Fruit fly (Drosophila melanogaster): Measurements from ENCODE around the gene CG32655.

The CG32655 gene

DNA sequence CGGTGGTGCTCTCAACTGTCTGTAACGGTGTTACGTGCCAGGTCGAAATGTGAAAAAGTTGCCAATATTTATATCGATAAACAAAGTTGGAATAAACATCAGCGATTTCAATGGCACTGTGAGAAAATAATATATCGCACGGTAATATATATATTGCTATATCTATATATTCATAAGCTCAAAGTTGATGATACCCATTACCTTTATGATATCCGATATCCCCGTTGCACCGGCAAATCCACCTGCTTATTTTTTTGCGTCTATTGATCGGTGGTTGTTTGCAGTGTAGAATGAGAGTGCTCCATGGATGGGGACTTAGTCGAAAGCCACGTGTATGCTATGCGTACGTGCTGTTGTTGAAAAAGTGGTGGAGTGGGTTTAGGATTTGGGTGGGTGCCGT lies 5.4 kb upstream of the CG32655 start (continued):
- TF ChIP-seq CoRest (tag; optimal IDR thresholded peaks at IDR 0.05) (peak; percentile 29), chif (GFP tag; optimal IDR thresholded peaks at IDR 0.05) (no peak), Aef1 (GFP tag; IDR thresholded peaks at IDR 0.05) (no peak), CG32532 (GFP tag; IDR thresholded peaks at IDR 0.05) (peak; percentile 44; the same call in 1 of the 2 replicates), shn (GFP tag; optimal IDR thresholded peaks at IDR 0.05) (no peak), vfl (GFP tag; optimal IDR thresholded peaks at IDR 0.05) (no peak), CG10979 (tag; optimal IDR thresholded peaks at IDR 0.05) (peak; percentile 55), gce (GFP tag; IDR thresholded peaks at IDR 0.05) (no peak), ATbp (GFP tag; optimal IDR thresholded peaks at IDR 0.05) (peak; percentile 46), gcm2 (GFP tag; optimal IDR thresholded peaks at IDR 0.05) (no peak), CG8359 (GFP tag; optimal IDR thresholded peaks at IDR 0.05; ENCODE audit: borderline replicate concordance) (no peak), dan (GFP tag; IDR thresholded peaks at IDR 0.05) (no peak), hth (optimal IDR thresholded peaks at IDR 0.05) (no peak), wdn (GFP tag; IDR thresholded peaks at IDR 0.05) (0 out of 2 replicates have a peak, but pooled peaks have one; percentile 25), CHES-1-like (GFP tag; optimal IDR thresholded peaks at IDR 0.05) (no peak), CG11504 (tag; optimal IDR thresholded peaks at IDR 0.05) (peak; percentile 64), Fer3 (tag; optimal IDR thresholded peaks at IDR 0.05) (peak; percentile 41), Blimp-1 (GFP tag; optimal IDR thresholded peaks at IDR 0.05) (peak; percentile 51), Lim3 (GFP tag; IDR thresholded peaks at IDR 0.05) (no peak), fd3F (GFP tag; optimal IDR thresholded peaks at IDR 0.05) (no peak), kni (GFP tag; optimal IDR thresholded peaks at IDR 0.05) (no peak), Optix (GFP tag; IDR thresholded peaks at IDR 0.05) (no peak), dysf (GFP tag; IDR thresholded peaks at IDR 0.05) (peak; percentile 58; the same call in 2 of the 3 replicates), chn (GFP tag; optimal IDR thresholded peaks at IDR 0.05) (peak; percentile 0), Dbx (GFP tag; IDR thresholded peaks at IDR 0.05) (0 out of 3 replicates have a peak, but pooled peaks have one; percentile 41), Ets65A (GFP tag) (peak; percentile 79), caup (GFP tag; optimal IDR thresholded peaks at IDR 0.05; ENCODE audit: severe bottlenecking) (peak; percentile 43), CG17829 (tag; optimal IDR thresholded peaks at IDR 0.05) (peak; percentile 16), Med (GFP tag) (peak; percentile 87), CG7786 (GFP tag; optimal IDR thresholded peaks at IDR 0.05) (no peak), HHEX (GFP tag; optimal IDR thresholded peaks at IDR 0.05) (peak; percentile 50), CG1603 (tag; optimal IDR thresholded peaks at IDR 0.05) (peak; percentile 75), CG13424 (tag; optimal IDR thresholded peaks at IDR 0.05) (peak; percentile 28), CG12155 (GFP tag; optimal IDR thresholded peaks at IDR 0.05) (peak; percentile 2), fu2 (GFP tag; optimal IDR thresholded peaks at IDR 0.05) (no peak), gfzf (GFP tag; optimal IDR thresholded peaks at IDR 0.05) (no peak), CG16815 (GFP tag; optimal IDR thresholded peaks at IDR 0.05) (no peak), Abd-B (GFP tag; optimal IDR thresholded peaks at IDR 0.05) (peak; percentile 13), BEAF-32 (GFP tag; optimal IDR thresholded peaks at IDR 0.05) (no peak), Doc3 (GFP tag; IDR thresholded peaks at IDR 0.05; ENCODE audit: partially characterized antibody) (no peak), Oli (tag; optimal IDR thresholded peaks at IDR 0.05) (peak; percentile 46), NFAT (GFP tag; IDR thresholded peaks at IDR 0.05) (no peak), CG18262 (tag; optimal IDR thresholded peaks at IDR 0.05) (peak; percentile 30), CG7839 (tag; optimal IDR thresholded peaks at IDR 0.05) (peak; percentile 57), CG9797 (GFP tag; optimal IDR thresholded peaks at IDR 0.05) (no peak), Rx (GFP tag; IDR thresholded peaks at IDR 0.05) (peak; percentile 15; the same call in 1 of the 2 replicates), Myb (GFP tag; optimal IDR thresholded peaks at IDR 0.05) (no peak), Sin3A (optimal IDR thresholded peaks at IDR 0.05) (no peak), ato (GFP tag; IDR thresholded peaks at IDR 0.05; ENCODE audit: partially characterized antibody) (no peak), CG15514 (GFP tag; optimal IDR thresholded peaks at IDR 0.05) (peak; percentile 21), CG2678 (tag; optimal IDR thresholded peaks at IDR 0.05) (peak; percentile 58)

Measured in whole organism, embryonic.